Worm (Caenorhabditis elegans): ENCODE results near the gene Y51H7C.12.

DNA sequence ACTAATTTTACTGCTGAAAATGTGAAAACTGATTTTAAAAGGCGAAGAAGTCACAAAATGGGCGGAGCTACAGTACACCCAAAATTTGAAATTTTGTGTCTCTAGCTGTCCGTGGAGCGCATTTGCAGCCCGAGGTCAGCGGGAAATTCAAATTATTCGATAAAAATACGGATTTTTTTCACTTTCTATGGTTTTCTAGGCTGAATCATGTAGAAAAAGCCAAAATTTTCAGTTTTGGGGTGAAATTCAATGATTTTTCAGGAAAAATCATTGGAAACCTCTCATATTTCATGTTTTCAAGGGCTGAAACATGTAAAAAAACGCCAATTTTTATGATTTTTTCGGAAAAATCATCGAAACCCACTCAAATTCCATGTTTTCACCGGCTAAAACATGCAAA, 44.3 kb upstream of the Y51H7C.12 start:
- TF ChIP-seq mep-1 (tag; optimal IDR thresholded peaks at IDR 0.05) (no peak), ces-1 (GFP tag; optimal IDR thresholded peaks at IDR 0.05) (no peak), ama-1 (optimal IDR thresholded peaks at IDR 0.05) (no peak), pqm-1 (tag; optimal IDR thresholded peaks at IDR 0.05) (no peak), lsy-2 (tag; optimal IDR thresholded peaks at IDR 0.05) (no peak), C34B4.2 (tag; optimal IDR thresholded peaks at IDR 0.05) (no peak), lin-13 (GFP tag; optimal IDR thresholded peaks at IDR 0.05) (no peak), skn-1 (tag; optimal IDR thresholded peaks at IDR 0.05) (no peak), ets-5 (GFP tag; IDR thresholded peaks at IDR 0.05) (no peak), nhr-237 (tag; optimal IDR thresholded peaks at IDR 0.05) (no peak), fos-1 (tag; optimal IDR thresholded peaks at IDR 0.05) (no peak), lin-39 (tag; optimal IDR thresholded peaks at IDR 0.05) (no peak), nhr-77 (tag; optimal IDR thresholded peaks at IDR 0.05) (no peak), fkh-4 (tag; optimal IDR thresholded peaks at IDR 0.05; ENCODE audit: borderline replicate concordance) (no peak)
